Fruit fly (Drosophila melanogaster): Measurements from ENCODE around the gene CG46306.

Gene CG46306

dm6 chrX:16854746-16855145 is 19.4 kb upstream of the CG46306 start:
- TF ChIP-seq CG18011 (GFP tag; optimal IDR thresholded peaks at IDR 0.05) = no peak
- TF ChIP-seq prd (optimal IDR thresholded peaks at IDR 0.05) = no peak
- peak; percentile 42; the same call in 2 of the 3 replicates for TF ChIP-seq prd (GFP tag; IDR thresholded peaks at IDR 0.05)
- peak; percentile 3 for TF ChIP-seq CG6254 (GFP tag; optimal IDR thresholded peaks at IDR 0.05)
- no peak for TF ChIP-seq pzg (GFP tag; optimal IDR thresholded peaks at IDR 0.05)
- no peak for TF ChIP-seq CG14965 (GFP tag; optimal IDR thresholded peaks at IDR 0.05; ENCODE audit: borderline replicate concordance)
- no peak for TF ChIP-seq schlank (tag; optimal IDR thresholded peaks at IDR 0.05)
- no peak for TF ChIP-seq chinmo (GFP tag; IDR thresholded peaks at IDR 0.05; ENCODE audit: partially characterized antibody)
- peak; percentile 36 for TF ChIP-seq odd (GFP tag; optimal IDR thresholded peaks at IDR 0.05)
- TF ChIP-seq BtbVII (GFP tag; optimal IDR thresholded peaks at IDR 0.05) = peak; percentile 43
- no peak for TF ChIP-seq crc (GFP tag; optimal IDR thresholded peaks at IDR 0.05)
- no peak for TF ChIP-seq CG13123 (GFP tag; optimal IDR thresholded peaks at IDR 0.05)
- peak; percentile 33 to 44 for TF ChIP-seq dpn (GFP tag; optimal IDR thresholded peaks at IDR 0.05)
- TF ChIP-seq Max (GFP tag; optimal IDR thresholded peaks at IDR 0.05) = no peak
- TF ChIP-seq sim (GFP tag; IDR thresholded peaks at IDR 0.05) = no peak
- TF ChIP-seq tio (GFP tag; optimal IDR thresholded peaks at IDR 0.05) = peak; percentile 28
- no peak for TF ChIP-seq CG42726 (GFP tag; IDR thresholded peaks at IDR 0.05; ENCODE audit: partially characterized antibody)
- TF ChIP-seq Asciz (GFP tag; optimal IDR thresholded peaks at IDR 0.05) = peak; percentile 69
- TF ChIP-seq btn (GFP tag; optimal IDR thresholded peaks at IDR 0.05) = no peak
- peak; percentile 55 for TF ChIP-seq CG8388 (GFP tag; optimal IDR thresholded peaks at IDR 0.05)
- TF ChIP-seq Sox102F (GFP tag; optimal IDR thresholded peaks at IDR 0.05) = peak; percentile 73
- TF ChIP-seq sna (GFP tag; IDR thresholded peaks at IDR 0.05; ENCODE audit: partially characterized antibody) = no peak
- no peak for TF ChIP-seq CG2129 (GFP tag; IDR thresholded peaks at IDR 0.05; ENCODE audit: partially characterized antibody)
- TF ChIP-seq her (GFP tag; optimal IDR thresholded peaks at IDR 0.05) = no peak
- peak; percentile 27 for TF ChIP-seq lilli (GFP tag; optimal IDR thresholded peaks at IDR 0.05)
- no peak for TF ChIP-seq HLH4C (GFP tag; IDR thresholded peaks at IDR 0.05; ENCODE audit: partially characterized antibody)
- TF ChIP-seq unpg (GFP tag; optimal IDR thresholded peaks at IDR 0.05) = peak; percentile 73
- no peak for TF ChIP-seq CG3065 (GFP tag; optimal IDR thresholded peaks at IDR 0.05)
- TF ChIP-seq CG7556 (GFP tag; optimal IDR thresholded peaks at IDR 0.05) = peak; percentile 68
- TF ChIP-seq CG18619 (GFP tag; optimal IDR thresholded peaks at IDR 0.05) = peak; percentile 1
- peak; percentile 38 for TF ChIP-seq cwo (GFP tag; optimal IDR thresholded peaks at IDR 0.05)
- no peak for TF ChIP-seq hth (optimal IDR thresholded peaks at IDR 0.05)
- no peak for TF ChIP-seq ac (GFP tag; optimal IDR thresholded peaks at IDR 0.05)
- no peak for TF ChIP-seq zfh1 (GFP tag; IDR thresholded peaks at IDR 0.05)
- peak; percentile 77 for TF ChIP-seq Sox100B (GFP tag; optimal IDR thresholded peaks at IDR 0.05)
- TF ChIP-seq CG9932 (GFP tag; IDR thresholded peaks at IDR 0.05) = no peak
- no peak for TF ChIP-seq crp (GFP tag; optimal IDR thresholded peaks at IDR 0.05)
- TF ChIP-seq D (optimal IDR thresholded peaks at IDR 0.05) = no peak
- peak; percentile 57 for TF ChIP-seq D (GFP tag; optimal IDR thresholded peaks at IDR 0.05)
- TF ChIP-seq vnd (GFP tag; IDR thresholded peaks at IDR 0.05; ENCODE audit: partially characterized antibody) = no peak
- peak; percentile 39 for TF ChIP-seq Hmr (GFP tag; optimal IDR thresholded peaks at IDR 0.05)
- no peak for TF ChIP-seq Doc3 (GFP tag; IDR thresholded peaks at IDR 0.05; ENCODE audit: partially characterized antibody)
- no peak for TF ChIP-seq CG6813 (GFP tag; optimal IDR thresholded peaks at IDR 0.05)
- no peak for TF ChIP-seq CG31388 (GFP tag; optimal IDR thresholded peaks at IDR 0.05)
- TF ChIP-seq CG14860 (GFP tag; IDR thresholded peaks at IDR 0.05; ENCODE audit: partially characterized antibody) = no peak
- no peak for TF ChIP-seq CG17186 (GFP tag; optimal IDR thresholded peaks at IDR 0.05)
- TF ChIP-seq tna (GFP tag; IDR thresholded peaks at IDR 0.05; ENCODE audit: partially characterized antibody) = no peak
- TF ChIP-seq ap (GFP tag; IDR thresholded peaks at IDR 0.05) = peak; percentile 15; the same call in 1 of the 2 replicates
- peak; percentile 50 for TF ChIP-seq CG17385 (GFP tag; optimal IDR thresholded peaks at IDR 0.05)
- no peak for TF ChIP-seq CG3847 (GFP tag; IDR thresholded peaks at IDR 0.05)

All from whole organism, embryonic.